Worm (Caenorhabditis elegans) whole organism, late embryonic: ENCODE data around the gene F13B12.6.

Source experiments
- C38D4.7 ChIP-seq: fragments of 200-800 bp; sonication (Bioruptor generic); optimal IDR thresholded peaks from 2 replicates; lab custom pipeline; 2018; ENCODE audit warnings: mild to moderate bottlenecking, missing genetic modification characterization, moderate library complexity, missing compliant biosample characterization
- F13H6.1 ChIP-seq: sonication (generic microtip); optimal IDR thresholded peaks from 2 replicates; lab custom pipeline; 2016; ENCODE audit warnings: missing genetic modification characterization, missing compliant biosample characterization
- K02D7.2 ChIP-seq: sonication (generic microtip); optimal IDR thresholded peaks from 2 replicates; lab custom pipeline; 2017; ENCODE audit warnings: mild to moderate bottlenecking, missing genetic modification characterization, missing compliant biosample characterization
- Y22D7AL.16 ChIP-seq: sonication (generic microtip); optimal IDR thresholded peaks from 2 replicates; lab custom pipeline; 2016; ENCODE audit warnings: missing genetic modification characterization, missing compliant biosample characterization
- ahr-1 ChIP-seq: sonication (generic microtip); optimal IDR thresholded peaks from 2 replicates; lab custom pipeline; 2016; ENCODE audit warnings: missing genetic modification characterization, missing compliant biosample characterization
- ceh-19 ChIP-seq: fragments of 200-800 bp; sonication (Bioruptor generic); optimal IDR thresholded peaks from 2 replicates; lab custom pipeline; 2018; ENCODE audit warnings: mild to moderate bottlenecking, missing genetic modification characterization, missing compliant biosample characterization
- ceh-31 ChIP-seq: sonication (generic microtip); optimal IDR thresholded peaks from 2 replicates; lab custom pipeline; 2016; ENCODE audit warnings: missing genetic modification characterization, missing compliant biosample characterization
- ceh-45 ChIP-seq: fragments of 200-800 bp; sonication (Bioruptor generic); IDR thresholded peaks from 2 replicates; pipeline ENCODE4 v1.3.6; 2022; ENCODE audit warnings: missing genetic modification reagents, missing genetic modification characterization, missing compliant biosample characterization
- ceh-48 ChIP-seq: sonication (generic microtip); optimal IDR thresholded peaks from 2 replicates; lab custom pipeline; 2016; ENCODE audit warnings: missing genetic modification characterization, inconsistent platforms, missing compliant biosample characterization
- ceh-6 ChIP-seq: fragments of 200-800 bp; sonication (Bioruptor generic); optimal IDR thresholded peaks from 2 replicates; lab custom pipeline; 2018; ENCODE audit warnings: mild to moderate bottlenecking, missing genetic modification characterization, missing compliant biosample characterization
- ceh-9 ChIP-seq: sonication (generic microtip); optimal IDR thresholded peaks from 2 replicates; lab custom pipeline; 2016; ENCODE audit warnings: mild to moderate bottlenecking, missing genetic modification characterization, inconsistent platforms, missing compliant biosample characterization
- che-1 ChIP-seq: sonication (generic microtip); optimal IDR thresholded peaks from 2 replicates; lab custom pipeline; 2016; ENCODE audit warnings: mild to moderate bottlenecking, missing genetic modification characterization, missing compliant biosample characterization
- dve-1 ChIP-seq: sonication (generic microtip); optimal IDR thresholded peaks from 2 replicates; lab custom pipeline; 2017; ENCODE audit warnings: antibody characterized with exemption, mild to moderate bottlenecking, missing genetic modification characterization, missing compliant biosample characterization
- elt-2 ChIP-seq: sonication (generic microtip); optimal IDR thresholded peaks from 2 replicates; lab custom pipeline; 2016; ENCODE audit warnings: missing genetic modification reagents, missing genetic modification characterization, missing compliant biosample characterization
- elt-4 ChIP-seq: sonication (generic microtip); optimal IDR thresholded peaks from 2 replicates; lab custom pipeline; 2016; ENCODE audit warnings: missing genetic modification characterization, missing compliant biosample characterization
- ets-4 ChIP-seq: sonication (generic microtip); optimal IDR thresholded peaks from 2 replicates; lab custom pipeline; 2016; ENCODE audit warnings: missing genetic modification characterization, missing compliant biosample characterization
- eyg-1 ChIP-seq: sonication (generic microtip); optimal IDR thresholded peaks from 2 replicates; lab custom pipeline; 2016; ENCODE audit warnings: missing genotype, missing genetic modification characterization, missing compliant biosample characterization
- fax-1 ChIP-seq: sonication (generic microtip); optimal IDR thresholded peaks from 2 replicates; lab custom pipeline; 2016; ENCODE audit warnings: missing genotype, missing genetic modification characterization, missing compliant biosample characterization
- fkh-6 ChIP-seq: sonication (generic microtip); optimal IDR thresholded peaks from 2 replicates; lab custom pipeline; 2016; ENCODE audit warnings: missing genetic modification characterization, missing compliant biosample characterization
- hlh-13 ChIP-seq: fragments of 200-800 bp; sonication (Bioruptor generic); optimal IDR thresholded peaks from 2 replicates; lab custom pipeline; 2018; ENCODE audit warnings: mild to moderate bottlenecking, missing genetic modification characterization, missing compliant biosample characterization
- hlh-15 ChIP-seq: sonication (generic microtip); optimal IDR thresholded peaks from 2 replicates; lab custom pipeline; 2016; ENCODE audit warnings: missing genetic modification characterization, missing compliant biosample characterization
- hlh-6 ChIP-seq: sonication (generic microtip); optimal IDR thresholded peaks from 2 replicates; lab custom pipeline; 2016; ENCODE audit warnings: missing genotype, missing genetic modification characterization, missing compliant biosample characterization
- hlh-8 ChIP-seq: sonication (generic microtip); optimal IDR thresholded peaks from 2 replicates; lab custom pipeline; 2016; ENCODE audit warnings: missing genotype, missing genetic modification characterization, missing compliant biosample characterization
- mec-3 ChIP-seq: sonication (generic microtip); optimal IDR thresholded peaks from 2 replicates; lab custom pipeline; 2016; ENCODE audit warnings: borderline replicate concordance, missing genetic modification characterization, missing compliant biosample characterization
- nhr-11 ChIP-seq: fragments of 150-350 bp; optimal IDR thresholded peaks from 2 replicates; lab custom pipeline; 2014; ENCODE audit warnings: missing biosample characterization, missing genetic modification characterization
- nhr-232 ChIP-seq: sonication (generic microtip); optimal IDR thresholded peaks from 2 replicates; lab custom pipeline; 2016; ENCODE audit warnings: missing genetic modification characterization, missing compliant biosample characterization
- npax-4 ChIP-seq: sonication (generic microtip); optimal IDR thresholded peaks from 2 replicates; lab custom pipeline; 2016; ENCODE audit warnings: missing genetic modification characterization, missing compliant biosample characterization
- odd-2 ChIP-seq: sonication (generic microtip); optimal IDR thresholded peaks from 2 replicates; lab custom pipeline; 2017; ENCODE audit warnings: antibody characterized with exemption, mild to moderate bottlenecking, missing genetic modification characterization, missing compliant biosample characterization
- pat-9 ChIP-seq: fragments of 200-800 bp; sonication (Bioruptor generic); optimal IDR thresholded peaks from 2 replicates; lab custom pipeline; 2018; ENCODE audit warnings: mild to moderate bottlenecking, missing genetic modification characterization, moderate library complexity, missing compliant biosample characterization
- pax-1 ChIP-seq: fragments of 150-350 bp; optimal IDR thresholded peaks from 2 replicates; lab custom pipeline; 2014; ENCODE audit warnings: missing biosample characterization, missing genetic modification characterization
- ref-2 ChIP-seq: sonication (generic microtip); optimal IDR thresholded peaks from 2 replicates; lab custom pipeline; 2016; ENCODE audit warnings: missing genetic modification characterization, missing compliant biosample characterization
- sdc-2 ChIP-seq: sonication (generic microtip); optimal IDR thresholded peaks from 2 replicates; lab custom pipeline; 2016; ENCODE audit warnings: missing genotype, missing genetic modification characterization, missing compliant biosample characterization
- syd-9 ChIP-seq: sonication (generic microtip); optimal IDR thresholded peaks from 2 replicates; lab custom pipeline; 2016; ENCODE audit warnings: mild to moderate bottlenecking, missing genetic modification characterization, moderate library complexity, missing compliant biosample characterization
- tbx-2 ChIP-seq: sonication (generic microtip); optimal IDR thresholded peaks from 2 replicates; lab custom pipeline; 2016; ENCODE audit warnings: missing genetic modification characterization, missing compliant biosample characterization
- tbx-7 ChIP-seq: sonication (generic microtip); optimal IDR thresholded peaks from 2 replicates; lab custom pipeline; 2016; ENCODE audit warnings: missing genotype, missing genetic modification characterization, missing compliant biosample characterization
- ttx-3 ChIP-seq: sonication (generic microtip); optimal IDR thresholded peaks from 2 replicates; lab custom pipeline; 2016; ENCODE audit warnings: missing genetic modification reagents, missing genetic modification characterization, missing compliant biosample characterization
- unc-3 ChIP-seq, 2 experiments: fragments of 200-800 bp in 1 of 2; sonication (Bioruptor generic) in 1 of 2; sonication (generic microtip) in 1 of 2; conservative IDR thresholded peaks in 1 of 2; optimal IDR thresholded peaks in 1 of 2; 2 replicates each; pipeline versions ENCODE4 v1.3.6 to Lab custom; 2016 to 2022; ENCODE audit warnings: missing compliant biosample characterization in 2 of 2, missing genetic modification characterization in 2 of 2, missing genetic modification reagents in 1 of 2
- zip-5 ChIP-seq: sonication (generic microtip); optimal IDR thresholded peaks from 2 replicates; lab custom pipeline; 2016; ENCODE audit warnings: missing genetic modification characterization, missing compliant biosample characterization

The F13B12.6 gene

DNA sequence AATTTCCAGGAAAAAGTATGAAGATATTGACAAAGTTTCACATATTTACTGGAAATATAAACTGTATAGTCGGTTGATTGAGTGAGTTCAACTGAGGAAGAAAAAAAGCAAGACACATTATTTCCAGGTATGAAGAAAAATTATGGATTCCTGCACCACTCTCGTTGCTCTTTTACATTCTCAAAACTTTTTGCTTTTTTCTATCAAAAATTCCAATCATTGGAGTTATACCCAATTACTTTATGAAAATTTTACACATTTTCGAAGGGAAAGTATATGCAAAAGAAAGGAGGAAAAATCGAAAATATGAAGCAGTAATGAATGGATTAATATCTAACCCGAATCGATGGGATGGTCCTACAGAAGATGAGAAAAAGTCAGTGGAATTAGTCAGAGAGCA lies 25.2 kb upstream of the F13B12.6 start:
- TF ChIP-seq hlh-6 (tag; lab: Kevin White, UChicago): no peak
- TF ChIP-seq unc-3 (GFP tag; conservative IDR thresholded peaks at IDR 0.05; lab: Robert Waterston, UW): no peak
- no peak for TF ChIP-seq unc-3 (tag; optimal IDR thresholded peaks at IDR 0.05; lab: Kevin White, UChicago)
- no peak for TF ChIP-seq hlh-8 (tag; lab: Kevin White, UChicago)
- TF ChIP-seq ceh-19: no peak
- no peak for TF ChIP-seq ceh-45 (GFP tag; lab: Robert Waterston, UW)
- no peak for TF ChIP-seq tbx-7 (tag; lab: Kevin White, UChicago)
- no peak for TF ChIP-seq pat-9 (tag; lab: Kevin White, UChicago)
- TF ChIP-seq odd-2: no peak
- TF ChIP-seq syd-9 (tag; lab: Kevin White, UChicago): no peak
- no peak for TF ChIP-seq K02D7.2 (tag; lab: Kevin White, UChicago)

DNA sequence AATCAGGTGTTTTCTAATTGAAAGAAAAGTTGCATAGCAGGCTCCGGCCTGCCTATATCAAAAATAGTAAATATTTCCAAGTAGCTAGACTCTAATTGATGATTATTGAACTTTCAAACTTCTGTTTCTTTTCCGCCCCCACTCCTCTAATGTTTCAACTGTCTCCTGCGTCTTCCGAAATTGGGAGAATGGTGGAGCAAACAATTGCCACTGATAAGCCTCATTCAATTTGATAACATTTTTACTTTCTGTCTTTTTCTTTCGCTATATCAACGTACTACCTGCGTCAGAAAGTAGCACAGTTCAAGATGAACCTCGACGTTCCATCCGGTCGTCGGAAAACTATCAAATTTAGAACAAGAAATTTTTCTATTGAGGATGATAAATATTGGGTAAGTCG lies 21.2 kb upstream of the F13B12.6 start, which contains the start of gene F13B12.3:
F13B12.3 (plus strand) TSS at position 223 of the 400 bp plus-strand sequence.
- TF ChIP-seq ceh-31 (tag; lab: Kevin White, UChicago): no peak
- peak; percentile 38 for TF ChIP-seq elt-2 (tag; lab: Kevin White, UChicago)

DNA sequence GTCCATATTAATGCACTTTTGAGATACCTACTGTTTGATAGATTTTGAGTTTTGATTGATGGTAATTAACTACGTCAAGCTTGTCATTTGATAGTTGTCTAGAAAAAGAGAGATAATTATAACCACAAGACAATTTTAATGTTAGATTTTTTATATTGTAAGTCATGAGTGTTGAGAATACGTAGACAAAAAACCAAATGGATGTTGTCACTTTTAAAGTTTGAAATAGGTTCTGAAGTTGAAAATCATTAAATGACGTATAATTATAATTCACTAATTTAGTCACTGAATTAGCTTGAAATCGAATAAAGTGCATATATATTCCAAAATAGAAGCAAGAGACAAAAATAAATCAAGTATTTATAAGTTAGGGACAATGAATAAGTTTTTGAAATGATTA lies 19.4 kb upstream of the F13B12.6 start:
- TF ChIP-seq ceh-31 (tag; lab: Kevin White, UChicago): no peak
- TF ChIP-seq npax-4 (tag; lab: Kevin White, UChicago): no peak
- no peak for TF ChIP-seq pat-9 (tag; lab: Kevin White, UChicago)
- TF ChIP-seq ceh-6 (GFP tag; lab: Kevin White, UChicago): no peak
- TF ChIP-seq che-1 (tag; lab: Kevin White, UChicago): no peak
- TF ChIP-seq odd-2: no peak
- no peak for TF ChIP-seq mec-3 (tag; lab: Kevin White, UChicago)
- no peak for TF ChIP-seq nhr-232 (tag; lab: Kevin White, UChicago)
- TF ChIP-seq ahr-1: no peak
- no peak for TF ChIP-seq dve-1 (tag; lab: Kevin White, UChicago)
- TF ChIP-seq ceh-9 (tag; lab: Kevin White, UChicago): no peak
- no peak for TF ChIP-seq tbx-7 (tag; lab: Kevin White, UChicago)
- no peak for TF ChIP-seq sdc-2 (tag; lab: Kevin White, UChicago)
- no peak for TF ChIP-seq pax-1

DNA sequence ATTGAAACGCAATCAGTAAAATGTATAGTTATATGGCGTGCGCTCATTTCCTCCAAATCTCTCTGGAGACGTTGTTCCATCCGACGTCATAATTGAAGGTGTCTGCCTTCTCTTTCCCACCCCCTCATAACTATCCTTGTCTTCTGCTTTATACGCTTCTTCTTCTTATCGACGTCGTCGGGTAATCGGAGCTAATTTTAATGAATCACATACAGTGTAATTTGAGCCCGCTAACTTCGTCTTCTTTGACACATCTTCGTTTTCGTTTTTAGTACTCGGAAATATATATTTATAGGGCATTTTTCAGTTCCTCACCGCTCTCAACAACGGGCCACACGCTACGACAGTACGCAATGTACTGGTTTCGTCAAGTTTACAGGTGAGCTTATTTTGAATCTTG lies 18.7 kb upstream of the F13B12.6 start, which contains the start of gene ins-1:
ins-1 (plus strand) TSS at position 301 of the 400 bp plus-strand sequence.
- TF ChIP-seq ceh-48 (tag; lab: Kevin White, UChicago) (no peak), ref-2 (tag; lab: Kevin White, UChicago) (no peak), ahr-1 (no peak), npax-4 (tag; lab: Kevin White, UChicago) (no peak), nhr-11 (tag; lab: Kevin White, UChicago) (no peak), fkh-6 (tag; lab: Kevin White, UChicago) (no peak), F13H6.1 (tag; lab: Kevin White, UChicago) (no peak), tbx-2 (tag; lab: Kevin White, UChicago) (no peak), Y22D7AL.16 (tag; lab: Kevin White, UChicago) (no peak)

- TF ChIP-seq tbx-2 (tag; lab: Kevin White, UChicago): no peak
- no peak for TF ChIP-seq hlh-6 (tag; lab: Kevin White, UChicago)
- no peak for TF ChIP-seq mec-3 (tag; lab: Kevin White, UChicago)
- no peak for TF ChIP-seq ceh-48 (tag; lab: Kevin White, UChicago)
- TF ChIP-seq elt-4 (tag; lab: Kevin White, UChicago): no peak
- TF ChIP-seq ets-4 (tag; lab: Kevin White, UChicago): no peak
- TF ChIP-seq ttx-3 (tag; lab: Kevin White, UChicago): no peak
- no peak for TF ChIP-seq hlh-13 (GFP tag; lab: Kevin White, UChicago)
- no peak for TF ChIP-seq C38D4.7 (GFP tag; lab: Kevin White, UChicago)
- no peak for TF ChIP-seq fax-1 (tag; lab: Kevin White, UChicago)
- no peak for TF ChIP-seq ahr-1
- TF ChIP-seq zip-5 (tag; lab: Kevin White, UChicago): no peak
- TF ChIP-seq unc-3 (GFP tag; conservative IDR thresholded peaks at IDR 0.05; lab: Robert Waterston, UW): no peak
- TF ChIP-seq unc-3 (tag; optimal IDR thresholded peaks at IDR 0.05; lab: Kevin White, UChicago): no peak
- no peak for TF ChIP-seq eyg-1
- TF ChIP-seq ceh-19: no peak
- TF ChIP-seq hlh-15 (tag; lab: Kevin White, UChicago): no peak
- no peak for TF ChIP-seq ceh-31 (tag; lab: Kevin White, UChicago)
These were observed 12.8 kb upstream of the F13B12.6 start for ce11 chrIV:10430507-10430906.
